Worm (Caenorhabditis elegans): ENCODE results near the gene mrps-25.

mrps-25 gene

DNA sequence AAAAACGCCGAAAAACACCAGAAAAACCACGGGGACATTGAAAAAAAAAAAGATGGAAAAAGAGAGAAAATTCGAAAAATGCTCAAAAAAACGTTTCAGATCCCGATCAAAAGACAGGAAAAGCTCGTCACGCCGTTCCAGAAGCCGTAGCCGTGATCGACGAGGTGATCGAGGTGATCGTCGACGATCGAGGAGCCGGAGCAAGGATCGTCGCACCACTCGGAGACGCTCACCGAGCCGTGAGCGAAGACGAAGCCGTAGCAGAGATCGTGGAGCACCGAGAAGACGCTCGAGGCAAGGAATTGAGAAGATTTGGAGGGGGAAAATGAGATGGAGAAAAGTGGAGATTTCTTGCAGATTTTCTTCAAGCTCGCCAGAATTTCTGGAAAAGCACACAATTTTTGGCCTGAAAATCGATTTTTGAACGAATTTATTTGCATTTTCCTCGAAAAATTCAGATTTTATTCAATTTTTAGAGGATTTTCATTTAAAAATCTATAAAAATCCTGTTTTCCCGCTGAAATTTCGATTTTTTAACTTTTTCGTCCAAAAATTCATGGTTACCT lies 43.4 kb upstream of the mrps-25 start:
- no peak for TF ChIP-seq mep-1 (tag; optimal IDR thresholded peaks at IDR 0.05)
- no peak for TF ChIP-seq drap-1 (GFP tag; optimal IDR thresholded peaks at IDR 0.05)
- TF ChIP-seq lin-13 (tag; optimal IDR thresholded peaks at IDR 0.05), result no peak
- TF ChIP-seq ceh-83 (GFP tag; optimal IDR thresholded peaks at IDR 0.05), result no peak
- no peak for TF ChIP-seq blmp-1 (tag; optimal IDR thresholded peaks at IDR 0.05)
- TF ChIP-seq hlh-1 (tag; optimal IDR thresholded peaks at IDR 0.05), result no peak
- no peak for TF ChIP-seq unc-39 (tag; optimal IDR thresholded peaks at IDR 0.05)
- TF ChIP-seq ztf-11 (tag; optimal IDR thresholded peaks at IDR 0.05), result no peak
- no peak for TF ChIP-seq cnd-1 (tag; optimal IDR thresholded peaks at IDR 0.05)
- no peak for TF ChIP-seq flh-1 (GFP tag; optimal IDR thresholded peaks at IDR 0.05)
- TF ChIP-seq nhr-237 (tag; optimal IDR thresholded peaks at IDR 0.05), result no peak
- TF ChIP-seq unc-120 (tag; optimal IDR thresholded peaks at IDR 0.05; ENCODE audit: poor library complexity, severe bottlenecking), result no peak
- TF ChIP-seq lsy-2 (tag; optimal IDR thresholded peaks at IDR 0.05), result no peak
- TF ChIP-seq mab-5 (tag; optimal IDR thresholded peaks at IDR 0.05), result no peak

- TF ChIP-seq mep-1 (tag; optimal IDR thresholded peaks at IDR 0.05) (no peak), lin-32 (GFP tag; optimal IDR thresholded peaks at IDR 0.05) (no peak), ztf-11 (tag; optimal IDR thresholded peaks at IDR 0.05) (no peak), lsy-2 (tag; optimal IDR thresholded peaks at IDR 0.05) (no peak), hlh-1 (tag; optimal IDR thresholded peaks at IDR 0.05) (no peak), bed-3 (GFP tag; optimal IDR thresholded peaks at IDR 0.05) (no peak), nhr-237 (tag; optimal IDR thresholded peaks at IDR 0.05) (no peak), nhr-12 (tag; optimal IDR thresholded peaks at IDR 0.05) (no peak)
Observed at ce11 chrIV:1015430-1015829, 41.3 kb upstream of the mrps-25 start.

ce11 chrIV:1019801-1020200 lies 36.9 kb upstream of the mrps-25 start:
- TF ChIP-seq nhr-76 (tag; optimal IDR thresholded peaks at IDR 0.05) (no peak), cnd-1 (tag; optimal IDR thresholded peaks at IDR 0.05) (no peak), hlh-1 (tag; optimal IDR thresholded peaks at IDR 0.05) (no peak), lin-32 (GFP tag; optimal IDR thresholded peaks at IDR 0.05) (no peak), unc-62 (GFP tag; optimal IDR thresholded peaks at IDR 0.05) (no peak), M03D4.4 (tag; optimal IDR thresholded peaks at IDR 0.05) (no peak), ztf-11 (tag; optimal IDR thresholded peaks at IDR 0.05) (no peak), sptf-1 (tag; optimal IDR thresholded peaks at IDR 0.05) (no peak), mep-1 (tag; optimal IDR thresholded peaks at IDR 0.05) (no peak), nhr-237 (tag; optimal IDR thresholded peaks at IDR 0.05) (no peak), zip-8 (tag; optimal IDR thresholded peaks at IDR 0.05) (no peak), ham-2 (GFP tag; optimal IDR thresholded peaks at IDR 0.05) (no peak), tbx-8 (GFP tag; optimal IDR thresholded peaks at IDR 0.05) (no peak), pha-4 (tag; optimal IDR thresholded peaks at IDR 0.05) (no peak), bed-3 (GFP tag; optimal IDR thresholded peaks at IDR 0.05) (no peak), ces-1 (GFP tag; optimal IDR thresholded peaks at IDR 0.05) (no peak), ceh-43 (GFP tag; optimal IDR thresholded peaks at IDR 0.05) (no peak), mls-2 (tag; optimal IDR thresholded peaks at IDR 0.05) (no peak), sem-2 (GFP tag; optimal IDR thresholded peaks at IDR 0.05) (no peak)

DNA sequence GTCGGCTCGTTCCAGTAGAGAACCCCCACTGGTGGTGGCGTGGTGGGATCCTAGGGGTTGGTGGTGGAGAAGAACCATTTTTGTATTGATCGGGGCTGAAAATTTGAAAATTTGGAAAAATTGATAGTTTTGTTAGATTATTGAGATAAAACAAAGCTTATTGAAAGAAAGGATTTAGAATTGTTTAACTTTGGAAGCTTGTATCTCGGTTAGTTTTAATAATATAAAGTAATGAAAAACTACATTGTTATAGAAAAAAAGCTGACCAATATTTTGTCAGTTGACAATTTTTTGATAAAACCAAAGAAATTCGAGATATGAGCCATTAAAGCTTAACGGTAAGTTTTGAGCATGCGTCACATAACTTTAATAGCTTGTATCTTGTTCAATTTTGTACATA lies 26.8 kb upstream of the mrps-25 start, which contains the start of gene abhd-14:
Gene abhd-14, minus strand, starts transcription at position 101 of the 400 bp plus-strand sequence.
- TF ChIP-seq unc-39 (tag; optimal IDR thresholded peaks at IDR 0.05), result no peak
- TF ChIP-seq mep-1 (tag; optimal IDR thresholded peaks at IDR 0.05), result no peak
- TF ChIP-seq cnd-1 (tag; optimal IDR thresholded peaks at IDR 0.05), result no peak
- no peak for TF ChIP-seq ceh-39 (tag; optimal IDR thresholded peaks at IDR 0.05)
- no peak for TF ChIP-seq nhr-76 (tag; optimal IDR thresholded peaks at IDR 0.05)
- no peak for TF ChIP-seq pha-4 (tag; optimal IDR thresholded peaks at IDR 0.05)
- TF ChIP-seq elt-3 (tag; optimal IDR thresholded peaks at IDR 0.05), result no peak
- no peak for TF ChIP-seq unc-120 (tag; optimal IDR thresholded peaks at IDR 0.05; ENCODE audit: poor library complexity, severe bottlenecking)
- TF ChIP-seq nhr-2 (tag; optimal IDR thresholded peaks at IDR 0.05), result no peak
- no peak for TF ChIP-seq nhr-28 (tag; optimal IDR thresholded peaks at IDR 0.05)
- TF ChIP-seq sptf-1 (tag; optimal IDR thresholded peaks at IDR 0.05), result no peak

- no peak for TF ChIP-seq mab-5 (tag; optimal IDR thresholded peaks at IDR 0.05)
- TF ChIP-seq pha-4 (tag; optimal IDR thresholded peaks at IDR 0.05), result no peak
- TF ChIP-seq cnd-1 (tag; optimal IDR thresholded peaks at IDR 0.05), result no peak
- no peak for TF ChIP-seq mep-1 (tag; optimal IDR thresholded peaks at IDR 0.05)
- no peak for TF ChIP-seq bed-3 (GFP tag; optimal IDR thresholded peaks at IDR 0.05)
- TF ChIP-seq elt-3 (tag; optimal IDR thresholded peaks at IDR 0.05), result no peak
- no peak for TF ChIP-seq nhr-12 (tag; optimal IDR thresholded peaks at IDR 0.05)
- TF ChIP-seq lin-32 (GFP tag; optimal IDR thresholded peaks at IDR 0.05), result no peak
- TF ChIP-seq hlh-1 (tag; optimal IDR thresholded peaks at IDR 0.05), result no peak
- TF ChIP-seq flh-1 (GFP tag; optimal IDR thresholded peaks at IDR 0.05), result no peak
- TF ChIP-seq zip-8 (tag; optimal IDR thresholded peaks at IDR 0.05), result no peak
- TF ChIP-seq nhr-76 (tag; optimal IDR thresholded peaks at IDR 0.05), result no peak
- no peak for TF ChIP-seq M03D4.4 (tag; optimal IDR thresholded peaks at IDR 0.05)
- no peak for TF ChIP-seq lin-13 (tag; optimal IDR thresholded peaks at IDR 0.05)
- TF ChIP-seq drap-1 (GFP tag; optimal IDR thresholded peaks at IDR 0.05), result no peak
Observed at ce11 chrIV:1035108-1035507, 21.6 kb upstream of the mrps-25 start.
